Worm (Caenorhabditis elegans) whole organism, L3 larva: ENCODE measurements around the gene fbxa-72.

ENCODE experiments used
- R02D3.7 ChIP-seq: fragments of 150-350 bp; optimal IDR thresholded peaks from 2 replicates; lab custom pipeline; 2014; ENCODE audit warnings: missing biosample characterization, missing genetic modification characterization
- ceh-82 ChIP-seq: fragments of 150-350 bp; optimal IDR thresholded peaks from 2 replicates; lab custom pipeline; 2014; ENCODE audit warnings: missing biosample characterization, missing genetic modification characterization
- egl-27 ChIP-seq: sonication (generic microtip); optimal IDR thresholded peaks from 4 replicates; lab custom pipeline; 2017; ENCODE audit warnings: missing biosample characterization, missing genetic modification reagents, missing genetic modification characterization
- mdl-1 ChIP-seq: fragments of 150-350 bp; optimal IDR thresholded peaks from 2 replicates; lab custom pipeline; 2014; ENCODE audit warnings: missing biosample characterization, missing genetic modification characterization
- nhr-237 ChIP-seq: fragments of 150-350 bp; optimal IDR thresholded peaks from 2 replicates; lab custom pipeline; 2014; ENCODE audit warnings: missing biosample characterization, missing genetic modification characterization
- nhr-25 ChIP-seq: sonication (generic microtip); optimal IDR thresholded peaks from 2 replicates; lab custom pipeline; 2017; ENCODE audit warnings: missing biosample characterization, missing genetic modification characterization
- nhr-76 ChIP-seq: fragments of 150-350 bp; sonication (generic microtip); optimal IDR thresholded peaks from 5 replicates; lab custom pipeline; 2014; ENCODE audit warnings: missing biosample characterization, missing genetic modification characterization
- nhr-77 ChIP-seq: fragments of 150-350 bp; optimal IDR thresholded peaks from 2 replicates; lab custom pipeline; 2014; ENCODE audit warnings: missing biosample characterization, missing genetic modification characterization
- pqm-1 ChIP-seq: fragments of 150-350 bp; optimal IDR thresholded peaks from 2 replicates; lab custom pipeline; 2017; ENCODE audit warnings: missing biosample characterization, missing genetic modification characterization, inconsistent platforms
- skn-1 ChIP-seq: fragments of 150-350 bp; optimal IDR thresholded peaks from 2 replicates; lab custom pipeline; 2014; ENCODE audit warnings: missing biosample characterization, missing genetic modification characterization
- snpc-4 ChIP-seq: fragments of 150-350 bp; optimal IDR thresholded peaks from 2 replicates; lab custom pipeline; 2014; ENCODE audit warnings: missing biosample characterization, missing genetic modification characterization

DNA sequence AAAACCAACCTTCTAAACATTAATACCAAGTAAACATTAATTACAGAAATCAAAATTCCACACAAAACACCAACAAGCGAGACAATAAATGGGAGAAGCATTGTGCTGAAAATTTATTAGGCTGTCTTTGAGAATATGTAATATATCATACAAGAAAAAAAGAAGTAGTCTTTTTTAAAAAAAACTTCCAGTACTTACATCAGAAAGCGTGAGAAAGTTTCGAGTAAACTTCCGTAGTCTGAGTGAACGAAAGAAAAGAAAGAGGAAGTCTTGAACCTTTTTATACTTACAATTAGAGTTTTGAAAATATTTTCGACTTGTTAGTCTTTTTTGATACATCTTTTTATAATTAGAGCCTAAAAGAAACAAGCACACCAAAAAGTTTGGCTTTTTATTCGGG lies 43.2 kb upstream of the fbxa-72 start, which contains the start of gene srbc-40:
- TF ChIP-seq snpc-4 (tag; lab: Kevin White, UChicago) (no peak), nhr-237 (tag; lab: Kevin White, UChicago) (no peak), ceh-82 (tag; lab: Kevin White, UChicago) (no peak), egl-27 (tag; lab: Kevin White, UChicago) (no peak), nhr-77 (no peak), nhr-25 (no peak), R02D3.7 (tag; lab: Kevin White, UChicago) (no peak), skn-1 (tag; lab: Kevin White, UChicago) (no peak), pqm-1 (no peak), mdl-1 (tag; lab: Kevin White, UChicago) (no peak), nhr-76 (tag; lab: Kevin White, UChicago) (no peak)
